Worm (Caenorhabditis elegans): ENCODE data around the gene C01G12.16.

ce11 chrIII:4196301-4196987 is 35.4 kb downstream of the C01G12.16 start:
- TF ChIP-seq lsy-2 (tag; optimal IDR thresholded peaks at IDR 0.05), result peak; percentile 28 to 80
- TF ChIP-seq nhr-12 (tag; optimal IDR thresholded peaks at IDR 0.05), result no peak
- no peak for TF ChIP-seq lin-39 (tag; optimal IDR thresholded peaks at IDR 0.05)
- peak; percentile 46 for TF ChIP-seq ama-1 (optimal IDR thresholded peaks at IDR 0.05)
